Fruit fly (Drosophila melanogaster): ENCODE data around the gene sowah.
A peak's percentile ranks its signal among the peaks of the same experiment; 100 is the strongest.

Gene sowah

DNA sequence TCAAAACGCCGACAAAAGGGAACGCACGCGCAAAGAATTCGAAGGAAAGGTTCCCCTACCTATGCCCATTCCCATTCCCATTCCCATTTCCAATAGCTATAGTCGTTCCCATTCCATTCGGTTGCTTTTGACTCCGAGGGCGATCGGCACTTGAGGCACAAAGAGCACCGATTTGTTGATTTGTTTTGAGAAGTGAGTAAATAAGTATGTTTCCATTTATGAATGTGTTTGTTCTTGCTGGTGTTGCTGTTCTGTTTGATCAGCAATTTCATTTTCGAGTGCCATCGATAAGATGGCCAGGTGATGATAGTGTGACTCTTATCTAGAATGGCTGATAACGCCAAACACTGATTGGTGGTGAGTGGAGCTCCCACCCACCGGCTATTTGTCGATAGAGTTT lies 34.0 kb upstream of the sowah start (continued):
- TF ChIP-seq CG1602 (GFP tag; optimal IDR thresholded peaks at IDR 0.05) (no peak), CG7786 (GFP tag; optimal IDR thresholded peaks at IDR 0.05) (no peak), CG6254 (GFP tag; optimal IDR thresholded peaks at IDR 0.05) (no peak), Dbx (GFP tag; IDR thresholded peaks at IDR 0.05) (no peak), Asciz (GFP tag; optimal IDR thresholded peaks at IDR 0.05) (peak; percentile 15), seq (GFP tag; IDR thresholded peaks at IDR 0.05) (no peak), Oaz (GFP tag; IDR thresholded peaks at IDR 0.05) (no peak), HmgZ (tag; optimal IDR thresholded peaks at IDR 0.05) (peak; percentile 34), CG13624 (GFP tag; optimal IDR thresholded peaks at IDR 0.05) (no peak), twi (tag; optimal IDR thresholded peaks at IDR 0.05) (peak; percentile 88), chm (GFP tag; IDR thresholded peaks at IDR 0.05) (peak; percentile 74; the same call in 1 of the 2 replicates), Opbp (GFP tag; IDR thresholded peaks at IDR 0.05; ENCODE audit: partially characterized antibody) (no peak), Elba2 (GFP tag; optimal IDR thresholded peaks at IDR 0.05) (no peak), cg (GFP tag; optimal IDR thresholded peaks at IDR 0.05) (no peak), nmo (GFP tag; optimal IDR thresholded peaks at IDR 0.05) (no peak), CG6791 (GFP tag; IDR thresholded peaks at IDR 0.05; ENCODE audit: partially characterized antibody) (no peak), NfI (GFP tag; optimal IDR thresholded peaks at IDR 0.05) (no peak), CG17568 (GFP tag; optimal IDR thresholded peaks at IDR 0.05) (peak; percentile 73), CG17912 (GFP tag; optimal IDR thresholded peaks at IDR 0.05) (no peak), CG8089 (GFP tag; optimal IDR thresholded peaks at IDR 0.05) (no peak), prd (optimal IDR thresholded peaks at IDR 0.05) (no peak), prd (GFP tag; IDR thresholded peaks at IDR 0.05) (no peak), bbx (GFP tag; IDR thresholded peaks at IDR 0.05; ENCODE audit: partially characterized antibody) (no peak), fd64A (GFP tag; optimal IDR thresholded peaks at IDR 0.05) (peak; percentile 53), gsb-n (tag; optimal IDR thresholded peaks at IDR 0.05) (peak; percentile 57), org-1 (GFP tag; optimal IDR thresholded peaks at IDR 0.05) (peak; percentile 34), gem (tag; optimal IDR thresholded peaks at IDR 0.05) (peak; percentile 36), row (GFP tag; IDR thresholded peaks at IDR 0.05) (no peak), Gug (GFP tag; IDR thresholded peaks at IDR 0.05) (no peak), Ets97D (GFP tag; optimal IDR thresholded peaks at IDR 0.05) (no peak), CG15514 (GFP tag; optimal IDR thresholded peaks at IDR 0.05) (no peak), danr (GFP tag; IDR thresholded peaks at IDR 0.05) (no peak), Hr39 (optimal IDR thresholded peaks at IDR 0.05) (no peak), CG4707 (GFP tag; optimal IDR thresholded peaks at IDR 0.05) (peak; percentile 34), CG1024 (GFP tag; IDR thresholded peaks at IDR 0.05) (no peak; the same call in 1 of the 2 replicates), jing (GFP tag; optimal IDR thresholded peaks at IDR 0.05) (no peak), zen (tag; optimal IDR thresholded peaks at IDR 0.05) (peak; percentile 46), CG10209 (GFP tag; optimal IDR thresholded peaks at IDR 0.05) (peak; percentile 35), Atf-2 (GFP tag; optimal IDR thresholded peaks at IDR 0.05) (no peak), CrebB (tag; optimal IDR thresholded peaks at IDR 0.05) (peak; percentile 56), YL-1 (GFP tag; optimal IDR thresholded peaks at IDR 0.05) (peak; percentile 17), sc (optimal IDR thresholded peaks at IDR 0.05) (no peak), sc (GFP tag; optimal IDR thresholded peaks at IDR 0.05) (peak; percentile 13), CG10979 (tag; optimal IDR thresholded peaks at IDR 0.05) (peak; percentile 8), sug (tag; optimal IDR thresholded peaks at IDR 0.05) (no peak), fu2 (GFP tag; optimal IDR thresholded peaks at IDR 0.05) (no peak), cato (GFP tag; optimal IDR thresholded peaks at IDR 0.05; ENCODE audit: borderline replicate concordance) (no peak), Dad (GFP tag; optimal IDR thresholded peaks at IDR 0.05) (no peak), jumu (GFP tag; optimal IDR thresholded peaks at IDR 0.05) (no peak), CG15696 (tag; optimal IDR thresholded peaks at IDR 0.05) (peak; percentile 78), ERR (GFP tag; optimal IDR thresholded peaks at IDR 0.05) (no peak), croc (GFP tag; conservative IDR thresholded peaks at IDR 0.05) (no peak)
